Fruit fly (Drosophila melanogaster) S2 (cell line): ENCODE results near the gene Mcm2.

Source experiments
- CG8478 ChIP-seq: fragments of >200 bp; optimal IDR thresholded peaks from 2 replicates; lab custom pipeline; 2018
- CTCF ChIP-seq, 2 experiments: fragments of >200 bp; optimal IDR thresholded peaks; 2 replicates each; lab custom pipeline; 2018

The Mcm2 gene

dm6 chr3R:8316344-8317105 is 51.8 kb downstream of the Mcm2 start, which contains the start of gene Coq2:
TSS of gene Coq2 (minus strand) at chr3R:8316543.
- TF ChIP-seq CTCF (optimal IDR thresholded peaks at IDR 0.05; lab: Kevin White, UChicago) (peak; percentile 48 to 60), CG8478 (lab: Kevin White, UChicago) (no peak)

dm6 chr3R:8317215-8317614 is 52.4 kb downstream of the Mcm2 start, which contains the start of gene Ctr1B:
TSS of gene Ctr1B (plus strand) at chr3R:8317612.
- TF ChIP-seq CTCF (optimal IDR thresholded peaks at IDR 0.05; lab: Kevin White, UChicago) (no peak), CG8478 (lab: Kevin White, UChicago) (no peak)
